Worm (Caenorhabditis elegans) whole organism, L1 larva: ENCODE data around the gene egl-20.

Source experiments
- aha-1 ChIP-seq: fragments of 150-350 bp; optimal IDR thresholded peaks from 2 replicates; lab custom pipeline; 2014; ENCODE audit warnings: missing biosample characterization, missing genetic modification characterization
- aly-2 ChIP-seq: fragments of 150-350 bp; optimal IDR thresholded peaks from 2 replicates; lab custom pipeline; 2014; ENCODE audit warnings: missing biosample characterization, missing genetic modification characterization
- ces-1 ChIP-seq: fragments of 150-350 bp; optimal IDR thresholded peaks from 2 replicates; lab custom pipeline; 2014; ENCODE audit warnings: missing biosample characterization, missing genetic modification reagents, missing genetic modification characterization
- elt-2 ChIP-seq: sonication (generic microtip); optimal IDR thresholded peaks from 2 replicates; lab custom pipeline; 2016; ENCODE audit warnings: missing genetic modification characterization, mild to moderate bottlenecking, inconsistent platforms, missing compliant biosample characterization, missing genetic modification reagents
- lin-15B ChIP-seq: fragments of 150-350 bp; sonication (generic microtip); optimal IDR thresholded peaks from 3 replicates; lab custom pipeline; 2014; ENCODE audit warnings: missing biosample characterization, missing genetic modification characterization
- lin-39 ChIP-seq: fragments of 150-350 bp; optimal IDR thresholded peaks from 2 replicates; lab custom pipeline; 2014; ENCODE audit warnings: missing biosample characterization, missing genetic modification reagents, missing genetic modification characterization
- lsy-2 ChIP-seq, 2 experiments: fragments of 150-350 bp; optimal IDR thresholded peaks; 2 replicates each; lab custom pipeline; 2014; ENCODE audit warnings: missing biosample characterization in 2 of 2, missing genetic modification characterization in 2 of 2
- nhr-237 ChIP-seq: fragments of 150-350 bp; optimal IDR thresholded peaks from 2 replicates; lab custom pipeline; 2014; ENCODE audit warnings: missing biosample characterization, missing genetic modification characterization
- nhr-90 ChIP-seq: sonication (generic microtip); optimal IDR thresholded peaks from 2 replicates; lab custom pipeline; 2016; ENCODE audit warnings: mild to moderate bottlenecking, missing genetic modification characterization, missing compliant biosample characterization; ENCODE audit not compliant: poor library complexity
- skn-1 ChIP-seq: fragments of 150-350 bp; optimal IDR thresholded peaks from 2 replicates; lab custom pipeline; 2014; ENCODE audit warnings: missing biosample characterization, missing genetic modification characterization
- snpc-4 ChIP-seq: fragments of 150-350 bp; optimal IDR thresholded peaks from 2 replicates; lab custom pipeline; 2014; ENCODE audit warnings: missing biosample characterization, missing genetic modification characterization
- unc-62 ChIP-seq: fragments of 150-350 bp; optimal IDR thresholded peaks from 2 replicates; lab custom pipeline; 2014; ENCODE audit warnings: missing biosample characterization, missing genetic modification reagents, missing genetic modification characterization
- zip-4 ChIP-seq: fragments of 200-800 bp; sonication (Bioruptor generic); optimal IDR thresholded peaks from 2 replicates; lab custom pipeline; 2018; ENCODE audit warnings: mild to moderate bottlenecking, missing genetic modification characterization, moderate library complexity, missing compliant biosample characterization

DNA sequence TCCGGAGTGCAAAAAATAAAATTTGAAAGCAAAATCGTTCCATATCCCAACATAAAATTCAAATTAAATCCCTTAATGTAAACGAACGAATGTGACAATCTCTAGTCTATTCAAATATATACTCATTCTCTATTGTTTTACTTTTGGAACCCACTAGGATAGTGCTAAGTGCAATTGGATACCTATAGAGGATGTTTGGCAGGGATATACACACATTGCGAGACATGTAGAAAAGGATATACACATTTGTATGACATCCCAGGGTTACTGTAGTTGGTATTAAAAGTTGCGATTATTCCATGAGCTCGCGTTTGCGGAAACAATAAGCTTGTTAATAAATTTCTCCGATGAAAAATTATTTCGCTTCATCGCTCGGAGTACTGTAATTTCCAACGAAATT lies 41.9 kb downstream of the egl-20 start:
- no peak for TF ChIP-seq lin-15B (tag; lab: Kevin White, UChicago)
- no peak for TF ChIP-seq lsy-2 (tag; optimal IDR thresholded peaks at IDR 0.05; lab: Kevin White, UChicago)
- no peak for TF ChIP-seq nhr-90 (tag; lab: Kevin White, UChicago)
- no peak for TF ChIP-seq aha-1
- TF ChIP-seq aly-2 (tag; lab: Kevin White, UChicago) = no peak
- TF ChIP-seq ces-1 (GFP tag; lab: Kevin White, UChicago) = no peak
- no peak for TF ChIP-seq lin-39 (tag; lab: Kevin White, UChicago)
- TF ChIP-seq skn-1 (tag; lab: Kevin White, UChicago) = no peak
- TF ChIP-seq snpc-4 (tag; lab: Kevin White, UChicago) = no peak
- no peak for TF ChIP-seq nhr-237 (tag; lab: Kevin White, UChicago)
- TF ChIP-seq zip-4 (GFP tag; lab: Kevin White, UChicago) = no peak
- TF ChIP-seq elt-2 = no peak
- no peak for TF ChIP-seq unc-62 (GFP tag; lab: Kevin White, UChicago)
